Fruit fly (Drosophila melanogaster) whole organism, embryonic: ENCODE measurements around the gene CG15330.

Source experiments
- Atf-2 ChIP-seq: fragments of 200-800 bp; sonication (Bioruptor generic); optimal IDR thresholded peaks from 2 replicates; lab custom pipeline; 2016; ENCODE audit warnings: missing biosample characterization, missing genetic modification characterization
- BEAF-32 ChIP-seq: fragments of 200-800 bp; sonication (Bioruptor generic); optimal IDR thresholded peaks from 3 replicates; lab custom pipeline; 2017; ENCODE audit warnings: missing biosample characterization, missing genetic modification characterization, mild to moderate bottlenecking, moderate library complexity, missing genetic modification reagents
- Bdp1 ChIP-seq: fragments of 200-800 bp; sonication (Bioruptor generic); optimal IDR thresholded peaks from 3 replicates; lab custom pipeline; 2016; ENCODE audit warnings: missing biosample characterization, missing genetic modification characterization
- CG10321 ChIP-seq: fragments of 200-800 bp; sonication (Bioruptor generic); IDR thresholded peaks from 2 replicates; pipeline ENCODE4 v1.3.6; 2022; ENCODE audit warnings: missing biosample characterization, missing genetic modification characterization
- CG11560 ChIP-seq: fragments of 200-800 bp; sonication (Bioruptor generic); IDR thresholded peaks from 3 replicates; pipeline ENCODE4 v1.3.6; 2022; ENCODE audit warnings: missing biosample characterization, missing genetic modification characterization
- CG14050 ChIP-seq: fragments of 200-800 bp; sonication (Bioruptor generic); IDR thresholded peaks from 3 replicates; pipeline ENCODE4 v1.3.6; 2022; ENCODE audit warnings: missing biosample characterization, missing genetic modification characterization
- CG15514 ChIP-seq: fragments of 200-800 bp; sonication (Bioruptor generic); optimal IDR thresholded peaks from 3 replicates; lab custom pipeline; 2017; ENCODE audit warnings: missing biosample characterization, missing genetic modification characterization, mild to moderate bottlenecking, moderate library complexity, missing genetic modification reagents
- CG1602 ChIP-seq: fragments of 200-800 bp; sonication (Bioruptor generic); optimal IDR thresholded peaks from 3 replicates; lab custom pipeline; 2016; ENCODE audit warnings: missing biosample characterization, missing genetic modification characterization
- CG17328 ChIP-seq: fragments of 200-800 bp; sonication (Bioruptor generic); IDR thresholded peaks from 2 replicates; pipeline ENCODE4 v1.3.6; 2022; ENCODE audit warnings: missing biosample characterization, missing genetic modification characterization
- CG17359 ChIP-seq: fragments of 200-800 bp; sonication (Bioruptor generic); optimal IDR thresholded peaks from 3 replicates; lab custom pipeline; 2018; ENCODE audit warnings: missing biosample characterization, mild to moderate bottlenecking, missing genetic modification characterization, moderate library complexity
- CG18262 ChIP-seq: fragments of 200-800 bp; optimal IDR thresholded peaks from 3 replicates; lab custom pipeline; 2019; ENCODE audit warnings: missing biosample characterization, mild to moderate bottlenecking, missing genetic modification characterization, moderate library complexity
- CG32767 ChIP-seq: fragments of 200-800 bp; sonication (Bioruptor generic); IDR thresholded peaks from 2 replicates; pipeline ENCODE4 v1.3.6; 2022; ENCODE audit warnings: missing biosample characterization, missing genetic modification characterization
- CG42726 ChIP-seq: fragments of 200-800 bp; sonication (Bioruptor generic); IDR thresholded peaks from 2 replicates; pipeline ENCODE4 v1.3.6; 2022; ENCODE audit warnings: missing biosample characterization, missing genetic modification characterization; ENCODE audit not compliant: partially characterized antibody
- CG4424 ChIP-seq: fragments of 200-800 bp; sonication (Bioruptor generic); optimal IDR thresholded peaks from 3 replicates; lab custom pipeline; 2016; ENCODE audit warnings: missing biosample characterization, missing genetic modification characterization
- CG4617 ChIP-seq: fragments of 200-800 bp; sonication (Bioruptor generic); optimal IDR thresholded peaks from 3 replicates; lab custom pipeline; 2016; ENCODE audit warnings: missing biosample characterization, missing genetic modification characterization, borderline replicate concordance
- CG4820 ChIP-seq: fragments of 200-800 bp; sonication (Bioruptor generic); optimal IDR thresholded peaks from 3 replicates; lab custom pipeline; 2016; ENCODE audit warnings: missing biosample characterization, missing genetic modification characterization
- CG6175 ChIP-seq: fragments of 200-800 bp; sonication (Bioruptor generic); IDR thresholded peaks from 3 replicates; pipeline ENCODE4 v1.3.6; 2022; ENCODE audit warnings: missing biosample characterization, missing genetic modification characterization
- CG6254 ChIP-seq: fragments of 200-800 bp; sonication (Bioruptor generic); optimal IDR thresholded peaks from 3 replicates; lab custom pipeline; 2017; ENCODE audit warnings: mild to moderate bottlenecking, missing biosample characterization, missing genetic modification reagents, missing genetic modification characterization
- CG7271 ChIP-seq: fragments of 200-800 bp; sonication (Bioruptor generic); optimal IDR thresholded peaks from 2 replicates; lab custom pipeline; 2018; ENCODE audit warnings: missing biosample characterization, mild to moderate bottlenecking, missing genetic modification characterization, moderate library complexity
- CG7556 ChIP-seq: fragments of 200-800 bp; sonication (Bioruptor generic); optimal IDR thresholded peaks from 2 replicates; lab custom pipeline; 2017; ENCODE audit warnings: missing biosample characterization, mild to moderate bottlenecking, missing genetic modification characterization
- CG7786 ChIP-seq: fragments of 200-800 bp; sonication (Bioruptor generic); optimal IDR thresholded peaks from 2 replicates; lab custom pipeline; 2016; ENCODE audit warnings: missing biosample characterization, missing genetic modification characterization
- CG7839 ChIP-seq: fragments of 200-800 bp; sonication (Bioruptor generic); optimal IDR thresholded peaks from 3 replicates; lab custom pipeline; 2018; ENCODE audit warnings: missing biosample characterization, mild to moderate bottlenecking, missing genetic modification characterization, moderate library complexity
- CG8478 ChIP-seq: fragments of >200 bp; optimal IDR thresholded peaks from 2 replicates; lab custom pipeline; 2018
- CG8944 ChIP-seq: fragments of 200-800 bp; sonication (Bioruptor generic); optimal IDR thresholded peaks from 3 replicates; lab custom pipeline; 2016; ENCODE audit warnings: missing biosample characterization, missing genetic modification characterization
- CG9932 ChIP-seq: fragments of 200-800 bp; sonication (Bioruptor generic); IDR thresholded peaks from 2 replicates; pipeline ENCODE4 v1.3.6; 2022; ENCODE audit warnings: missing biosample characterization, missing genetic modification characterization
- MBD-R2 ChIP-seq: fragments of 200-800 bp; sonication (Bioruptor generic); IDR thresholded peaks from 2 replicates; pipeline ENCODE4 v1.3.6; 2022; ENCODE audit warnings: missing biosample characterization, missing genetic modification characterization
- Mes4 ChIP-seq: fragments of 200-800 bp; sonication (Bioruptor generic); optimal IDR thresholded peaks from 2 replicates; lab custom pipeline; 2016; ENCODE audit warnings: missing biosample characterization, missing genetic modification characterization
- NC2β ChIP-seq: fragments of 200-800 bp; sonication (Bioruptor generic); optimal IDR thresholded peaks from 2 replicates; lab custom pipeline; 2016; ENCODE audit warnings: missing biosample characterization, missing genetic modification characterization
- Sox102F ChIP-seq: fragments of 200-800 bp; sonication (Bioruptor generic); optimal IDR thresholded peaks from 2 replicates; lab custom pipeline; 2018; ENCODE audit warnings: missing biosample characterization, mild to moderate bottlenecking, missing genetic modification characterization, moderate library complexity
- Vsx1 ChIP-seq: fragments of 200-800 bp; sonication (Bioruptor generic); optimal IDR thresholded peaks from 2 replicates; lab custom pipeline; 2017; ENCODE audit warnings: missing biosample characterization, mild to moderate bottlenecking, missing genetic modification characterization, missing genetic modification reagents
- Xbp1 ChIP-seq: fragments of 200-800 bp; sonication (Bioruptor generic); optimal IDR thresholded peaks from 3 replicates; lab custom pipeline; 2016; ENCODE audit warnings: missing biosample characterization, mild to moderate bottlenecking, missing genetic modification characterization
- ab ChIP-seq: fragments of 200-800 bp; sonication (Bioruptor generic); optimal IDR thresholded peaks from 2 replicates; lab custom pipeline; 2016; ENCODE audit warnings: missing biosample characterization, missing genetic modification characterization
- al ChIP-seq: fragments of 200-800 bp; sonication (Bioruptor generic); IDR thresholded peaks from 2 replicates; pipeline ENCODE4 v1.3.6; 2022; ENCODE audit warnings: missing biosample characterization, missing genetic modification characterization
- en ChIP-seq: fragments of 200-800 bp; sonication (Bioruptor generic); optimal IDR thresholded peaks from 2 replicates; lab custom pipeline; 2016; ENCODE audit warnings: missing biosample characterization, missing genetic modification characterization
- exex ChIP-seq: fragments of 200-800 bp; sonication (Bioruptor generic); optimal IDR thresholded peaks from 4 replicates; lab custom pipeline; 2018; ENCODE audit warnings: missing biosample characterization, mild to moderate bottlenecking, missing genetic modification characterization, moderate library complexity
- fu2 ChIP-seq: fragments of 200-800 bp; sonication (Bioruptor generic); optimal IDR thresholded peaks from 2 replicates; lab custom pipeline; 2016; ENCODE audit warnings: missing biosample characterization, missing genetic modification characterization
- grau ChIP-seq: fragments of 200-800 bp; optimal IDR thresholded peaks from 3 replicates; lab custom pipeline; 2019; ENCODE audit warnings: missing biosample characterization, mild to moderate bottlenecking, missing genetic modification characterization, moderate library complexity
- gsb ChIP-seq: fragments of 200-800 bp; sonication (Bioruptor generic); IDR thresholded peaks from 2 replicates; pipeline ENCODE4 v1.3.6; 2022; ENCODE audit warnings: missing biosample characterization, missing genetic modification characterization
- jumu ChIP-seq: fragments of 200-800 bp; sonication (Bioruptor generic); optimal IDR thresholded peaks from 3 replicates; lab custom pipeline; 2016; ENCODE audit warnings: missing biosample characterization, missing genetic modification characterization
- lbe ChIP-seq: fragments of 200-800 bp; sonication (Bioruptor generic); optimal IDR thresholded peaks from 2 replicates; lab custom pipeline; 2016; ENCODE audit warnings: missing biosample characterization, mild to moderate bottlenecking, missing genetic modification characterization
- mld ChIP-seq: fragments of 200-800 bp; sonication (Bioruptor generic); IDR thresholded peaks from 3 replicates; pipeline ENCODE4 v1.3.6; 2022; ENCODE audit warnings: missing biosample characterization, missing genetic modification characterization; ENCODE audit not compliant: partially characterized antibody
- pnt ChIP-seq: fragments of 200-800 bp; sonication (Bioruptor generic); optimal IDR thresholded peaks from 3 replicates; lab custom pipeline; 2016; ENCODE audit warnings: missing biosample characterization, missing genetic modification characterization
- pzg ChIP-seq: fragments of 200-800 bp; sonication (Bioruptor generic); optimal IDR thresholded peaks from 3 replicates; lab custom pipeline; 2018; ENCODE audit warnings: missing biosample characterization, mild to moderate bottlenecking, missing genetic modification characterization, moderate library complexity
- row ChIP-seq: fragments of 200-800 bp; sonication (Bioruptor generic); IDR thresholded peaks from 3 replicates; pipeline ENCODE4 v1.3.6; 2022; ENCODE audit warnings: missing biosample characterization, missing genetic modification characterization
- sens-2 ChIP-seq: fragments of 200-800 bp; sonication (Bioruptor generic); IDR thresholded peaks from 2 replicates; pipeline ENCODE4 v1.3.6; 2022; ENCODE audit warnings: missing biosample characterization, missing genetic modification characterization
- shn ChIP-seq: fragments of 200-800 bp; sonication (Bioruptor generic); optimal IDR thresholded peaks from 3 replicates; lab custom pipeline; 2016; ENCODE audit warnings: missing biosample characterization, missing genetic modification characterization
- slbo ChIP-seq: fragments of 200-800 bp; sonication (Bioruptor generic); IDR thresholded peaks from 2 replicates; pipeline ENCODE4 v1.3.6; 2022; ENCODE audit warnings: missing biosample characterization, missing genetic modification characterization
- sr ChIP-seq: fragments of 200-800 bp; sonication (Bioruptor generic); IDR thresholded peaks from 3 replicates; pipeline ENCODE4 v1.3.6; 2022; ENCODE audit warnings: missing biosample characterization, missing genetic modification characterization
- stwl ChIP-seq: fragments of 200-800 bp; sonication (Bioruptor generic); optimal IDR thresholded peaks from 3 replicates; lab custom pipeline; 2018; ENCODE audit warnings: missing biosample characterization, mild to moderate bottlenecking, missing genetic modification characterization, moderate library complexity
- zfh1 ChIP-seq: fragments of 200-800 bp; sonication (Bioruptor generic); IDR thresholded peaks from 3 replicates; pipeline ENCODE4 v1.3.6; 2022; ENCODE audit warnings: missing biosample characterization, missing genetic modification characterization

CG15330 gene

DNA sequence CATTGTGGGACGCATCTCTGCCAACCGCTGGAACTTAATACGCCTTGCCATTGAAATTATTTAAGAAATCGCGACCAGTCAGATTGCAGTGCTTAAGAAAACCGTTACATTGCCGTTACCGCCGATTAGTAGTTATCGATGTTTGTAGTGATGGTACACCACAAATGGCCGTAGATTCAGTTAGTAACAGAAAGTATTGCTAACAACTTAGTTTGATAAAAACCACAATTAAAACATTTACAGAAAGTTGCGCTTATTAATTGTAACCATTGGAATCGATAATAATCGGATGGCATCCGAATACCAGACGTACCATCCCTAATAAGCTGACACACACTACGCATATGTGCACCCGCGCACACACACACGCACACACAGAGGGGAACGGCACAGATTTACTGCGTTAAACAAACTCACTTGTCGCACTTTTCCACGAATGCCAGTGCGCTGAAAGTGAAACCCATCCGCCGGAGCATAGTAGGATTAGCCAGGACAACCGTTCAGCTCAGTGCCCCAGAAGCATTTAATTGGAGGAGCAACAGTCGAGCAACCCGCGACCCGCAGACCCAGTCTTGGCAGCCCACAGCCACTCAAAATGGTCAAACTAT, 35.7 kb upstream of the CG15330 start, which contains the start of the genes hdm and Ykt6 (continued):
- TF ChIP-seq pzg (GFP tag; lab: Kevin White, UChicago) (peak; percentile 82), CG18262 (tag; lab: Kevin White, UChicago) (peak; percentile 69), CG7786 (GFP tag; lab: Kevin White, UChicago) (peak; percentile 85), mld (peak; percentile 84; the same call in 2 of the 3 replicates), grau (no peak), Mes4 (GFP tag; lab: Kevin White, UChicago) (peak; percentile 61), jumu (GFP tag; lab: Kevin White, UChicago) (peak; percentile 86), slbo (GFP tag; lab: Robert Waterston, UW) (peak; percentile 87), CG32767 (GFP tag; lab: Robert Waterston, UW) (peak; percentile 74), row (GFP tag; lab: Robert Waterston, UW) (peak; percentile 85), CG7839 (no peak), CG6175 (GFP tag; lab: Robert Waterston, UW) (peak; percentile 73; the same call in 1 of the 3 replicates), CG15514 (peak; percentile 82), al (GFP tag; lab: Robert Waterston, UW) (peak; percentile 75; the same call in 1 of the 2 replicates), shn (GFP tag; lab: Kevin White, UChicago) (peak; percentile 83), CG6254 (GFP tag; lab: Kevin White, UChicago) (peak; percentile 39), CG9932 (GFP tag; lab: Robert Waterston, UW) (peak; percentile 90), pnt (peak; percentile 76), Xbp1 (GFP tag; lab: Kevin White, UChicago) (peak; percentile 83), Sox102F (GFP tag; lab: Kevin White, UChicago) (no peak), exex (tag; lab: Kevin White, UChicago) (peak; percentile 49), CG7271 (tag; lab: Kevin White, UChicago) (peak; percentile 41), Atf-2 (GFP tag; lab: Kevin White, UChicago) (peak; percentile 62), BEAF-32 (GFP tag; lab: Kevin White, UChicago) (peak; percentile 95), CG17359 (tag; lab: Kevin White, UChicago) (peak; percentile 76), gsb (GFP tag; lab: Robert Waterston, UW) (peak; percentile 64; the same call in 1 of the 2 replicates), Bdp1 (GFP tag; lab: Kevin White, UChicago) (peak; percentile 79), zfh1 (peak; percentile 85), CG4617 (GFP tag; lab: Kevin White, UChicago) (peak; percentile 80), CG42726 (GFP tag; lab: Robert Waterston, UW) (peak; percentile 86), stwl (tag; lab: Kevin White, UChicago) (peak; percentile 42), lbe (peak; percentile 64), CG11560 (tag; lab: Robert Waterston, UW) (peak; percentile 65; the same call in 2 of the 3 replicates), CG4820 (peak; percentile 76), CG7556 (GFP tag; lab: Kevin White, UChicago) (peak; percentile 52), sens-2 (peak; percentile 81), CG10321 (no peak), sr (0 out of 3 replicates have a peak, but pooled peaks have one; percentile 9), ab (no peak), CG4424 (GFP tag; lab: Kevin White, UChicago) (peak; percentile 74), CG8478 (lab: Kevin White, UChicago) (no peak), CG14050 (GFP tag; lab: Robert Waterston, UW) (peak; percentile 75), Vsx1 (GFP tag; lab: Kevin White, UChicago) (no peak), fu2 (GFP tag; lab: Kevin White, UChicago) (peak; percentile 70), MBD-R2 (GFP tag; lab: Robert Waterston, UW) (peak; percentile 88), en (GFP tag; lab: Kevin White, UChicago) (peak; percentile 58), NC2β (GFP tag; lab: Kevin White, UChicago) (peak; percentile 81), CG1602 (GFP tag; lab: Kevin White, UChicago) (peak; percentile 76), CG8944 (GFP tag; lab: Kevin White, UChicago) (peak; percentile 71), CG17328 (peak; percentile 80)
